Worm (Caenorhabditis elegans) whole organism, midembryonic: ENCODE measurements around the gene T07G12.4.

ENCODE experiments used
- T22C8.4 ChIP-seq: fragments of 200-800 bp; sonication (Bioruptor generic); IDR thresholded peaks from 2 replicates; pipeline ENCODE4 v1.3.6; 2022; ENCODE audit warnings: missing genetic modification characterization, missing compliant biosample characterization
- cog-1 ChIP-seq: sonication (generic microtip); optimal IDR thresholded peaks from 2 replicates; lab custom pipeline; 2016; ENCODE audit warnings: missing genetic modification characterization, missing compliant biosample characterization
- flt-1 ChIP-seq: fragments of 200-800 bp; sonication (Bioruptor generic); IDR thresholded peaks from 2 replicates; pipeline ENCODE4 v1.3.6; 2022; ENCODE audit warnings: missing genetic modification characterization, missing compliant biosample characterization
- klf-2 ChIP-seq: fragments of 200-800 bp; sonication (Bioruptor generic); conservative IDR thresholded peaks from 2 replicates; pipeline ENCODE4 v1.3.6; 2022; ENCODE audit warnings: missing genetic modification reagents, missing genetic modification characterization, missing compliant biosample characterization
- med-1 ChIP-seq: sonication (generic microtip); optimal IDR thresholded peaks from 2 replicates; lab custom pipeline; 2017; ENCODE audit warnings: missing genetic modification characterization, mild to moderate bottlenecking, missing compliant biosample characterization, antibody characterized with exemption, missing genetic modification reagents; ENCODE audit not compliant: insufficient read depth
- ref-1 ChIP-seq: fragments of 200-800 bp; sonication (Bioruptor generic); conservative IDR thresholded peaks from 2 replicates; pipeline ENCODE4 v1.3.6; 2022; ENCODE audit warnings: missing genetic modification reagents, missing genetic modification characterization, missing compliant biosample characterization
- tab-1 ChIP-seq: fragments of 200-800 bp; sonication (Bioruptor generic); IDR thresholded peaks from 2 replicates; pipeline ENCODE4 v1.3.6; 2022; ENCODE audit warnings: missing genetic modification characterization, missing compliant biosample characterization
- ztf-23 ChIP-seq: fragments of 200-800 bp; sonication (Bioruptor generic); IDR thresholded peaks from 2 replicates; pipeline ENCODE4 v1.3.6; 2022; ENCODE audit warnings: missing genetic modification reagents, missing genetic modification characterization, missing compliant biosample characterization
- ztf-29 ChIP-seq: fragments of 200-800 bp; sonication (Bioruptor generic); IDR thresholded peaks from 2 replicates; pipeline ENCODE4 v1.3.6; 2022; ENCODE audit warnings: missing genetic modification reagents, missing genetic modification characterization, missing compliant biosample characterization

The T07G12.4 gene

ce11 chrIV:10542283-10542682 is 3.8 kb upstream of the T07G12.4 start:
- no peak for TF ChIP-seq flt-1 (GFP tag; lab: Robert Waterston, UW)
- no peak for TF ChIP-seq ref-1 (GFP tag; lab: Robert Waterston, UW)

ce11 chrIV:10533639-10534038 is 4.8 kb downstream of the T07G12.4 start, which contains the start of gene T07G12.3:
T07G12.3 (plus strand) TSS chrIV:10533939.
- TF ChIP-seq ref-1 (GFP tag; lab: Robert Waterston, UW) (no peak), T22C8.4 (GFP tag; lab: Robert Waterston, UW) (no peak), med-1 (GFP tag; lab: Kevin White, UChicago) (no peak), ztf-29 (GFP tag; lab: Robert Waterston, UW) (no peak), flt-1 (GFP tag; lab: Robert Waterston, UW) (no peak), klf-2 (GFP tag; lab: Robert Waterston, UW) (no peak), cog-1 (tag; lab: Kevin White, UChicago) (no peak)

ce11 chrIV:10530648-10531047 is 7.8 kb downstream of the T07G12.4 start, which contains the start of gene T07G12.2:
T07G12.2 (plus strand) TSS chrIV:10530709.
- no peak for TF ChIP-seq med-1 (GFP tag; lab: Kevin White, UChicago)

- TF ChIP-seq klf-2 (GFP tag; lab: Robert Waterston, UW) = no peak
- TF ChIP-seq flt-1 (GFP tag; lab: Robert Waterston, UW) = no peak
- no peak for TF ChIP-seq ztf-29 (GFP tag; lab: Robert Waterston, UW)
- no peak for TF ChIP-seq cog-1 (tag; lab: Kevin White, UChicago)
- TF ChIP-seq ztf-23 (GFP tag; lab: Robert Waterston, UW) = no peak
- TF ChIP-seq med-1 (GFP tag; lab: Kevin White, UChicago) = no peak
- TF ChIP-seq T22C8.4 (GFP tag; lab: Robert Waterston, UW) = no peak
- no peak for TF ChIP-seq tab-1 (GFP tag; lab: Robert Waterston, UW)
- no peak for TF ChIP-seq ref-1 (GFP tag; lab: Robert Waterston, UW)
These were observed 14.2 kb downstream of the T07G12.4 start, which contains the start of gene C02F4.5 for ce11 chrIV:10524095-10524829. C02F4.5 (minus strand) TSS chrIV:10524145.

ce11 chrIV:10521106-10521505 is 17.4 kb downstream of the T07G12.4 start, which contains the start of gene cal-4:
cal-4 (plus strand) TSS chrIV:10521406.
- TF ChIP-seq med-1 (GFP tag; lab: Kevin White, UChicago) = no peak

- no peak for TF ChIP-seq ztf-23 (GFP tag; lab: Robert Waterston, UW)
- no peak for TF ChIP-seq ztf-29 (GFP tag; lab: Robert Waterston, UW)
These were observed 19.8 kb downstream of the T07G12.4 start for ce11 chrIV:10518652-10519051.

- no peak for TF ChIP-seq tab-1 (GFP tag; lab: Robert Waterston, UW)
- no peak for TF ChIP-seq T22C8.4 (GFP tag; lab: Robert Waterston, UW)
- TF ChIP-seq klf-2 (GFP tag; lab: Robert Waterston, UW) = no peak
- no peak for TF ChIP-seq ztf-29 (GFP tag; lab: Robert Waterston, UW)
- no peak for TF ChIP-seq ref-1 (GFP tag; lab: Robert Waterston, UW)
- TF ChIP-seq cog-1 (tag; lab: Kevin White, UChicago) = no peak
- TF ChIP-seq ztf-23 (GFP tag; lab: Robert Waterston, UW) = no peak
- TF ChIP-seq med-1 (GFP tag; lab: Kevin White, UChicago) = no peak
These were observed 23.4 kb downstream of the T07G12.4 start, which contains the start of gene C02F4.4 for ce11 chrIV:10515128-10515527. C02F4.4 (minus strand) TSS chrIV:10515228.

ce11 chrIV:10513266-10513665 is 25.2 kb downstream of the T07G12.4 start:
- TF ChIP-seq flt-1 (GFP tag; lab: Robert Waterston, UW) (no peak), klf-2 (GFP tag; lab: Robert Waterston, UW) (no peak), ztf-29 (GFP tag; lab: Robert Waterston, UW) (no peak), ztf-23 (GFP tag; lab: Robert Waterston, UW) (no peak), T22C8.4 (GFP tag; lab: Robert Waterston, UW) (no peak), ref-1 (GFP tag; lab: Robert Waterston, UW) (no peak), tab-1 (GFP tag; lab: Robert Waterston, UW) (no peak), med-1 (GFP tag; lab: Kevin White, UChicago) (no peak), cog-1 (tag; lab: Kevin White, UChicago) (no peak)

ce11 chrIV:10512752-10513151 is 25.7 kb downstream of the T07G12.4 start:
- TF ChIP-seq ref-1 (GFP tag; lab: Robert Waterston, UW) (no peak), ztf-29 (GFP tag; lab: Robert Waterston, UW) (no peak), klf-2 (GFP tag; lab: Robert Waterston, UW) (no peak), tab-1 (GFP tag; lab: Robert Waterston, UW) (no peak), med-1 (GFP tag; lab: Kevin White, UChicago) (no peak), flt-1 (GFP tag; lab: Robert Waterston, UW) (no peak), ztf-23 (GFP tag; lab: Robert Waterston, UW) (no peak), cog-1 (tag; lab: Kevin White, UChicago) (no peak), T22C8.4 (GFP tag; lab: Robert Waterston, UW) (no peak)

ce11 chrIV:10511432-10511831 is 27.1 kb downstream of the T07G12.4 start:
- no peak for TF ChIP-seq med-1 (GFP tag; lab: Kevin White, UChicago)
- no peak for TF ChIP-seq klf-2 (GFP tag; lab: Robert Waterston, UW)
- no peak for TF ChIP-seq T22C8.4 (GFP tag; lab: Robert Waterston, UW)
- no peak for TF ChIP-seq ztf-29 (GFP tag; lab: Robert Waterston, UW)
- TF ChIP-seq ztf-23 (GFP tag; lab: Robert Waterston, UW) = no peak
- TF ChIP-seq cog-1 (tag; lab: Kevin White, UChicago) = no peak
- no peak for TF ChIP-seq tab-1 (GFP tag; lab: Robert Waterston, UW)
- TF ChIP-seq flt-1 (GFP tag; lab: Robert Waterston, UW) = no peak
- no peak for TF ChIP-seq ref-1 (GFP tag; lab: Robert Waterston, UW)
